Worm (Caenorhabditis elegans): ENCODE results near the gene R09F10.1.

ce11 chrX:8346248-8346647, 22.9 kb downstream of the R09F10.1 start, which contains the start of gene drd-5:
- TF ChIP-seq dao-5 (tag; optimal IDR thresholded peaks at IDR 0.05) (no peak), W03F9.2 (tag; optimal IDR thresholded peaks at IDR 0.05) (no peak)

All from whole organism, L4/young adult.